Fruit fly (Drosophila melanogaster) whole organism, pupa: ENCODE measurements around the gene CG44008.

Experiments
- CG8159 ChIP-seq: fragments of 200-800 bp; sonication (Bioruptor generic); optimal IDR thresholded peaks from 3 replicates; lab custom pipeline; 2018; ENCODE audit warnings: missing biosample characterization, mild to moderate bottlenecking, missing genetic modification characterization, moderate library complexity
- Snoo ChIP-seq: fragments of 200-800 bp; sonication (Bioruptor generic); optimal IDR thresholded peaks from 3 replicates; lab custom pipeline; 2017; ENCODE audit warnings: missing biosample characterization, mild to moderate bottlenecking, missing genetic modification characterization, inconsistent platforms
- gl ChIP-seq: fragments of 200-800 bp; sonication (Bioruptor generic); optimal IDR thresholded peaks from 2 replicates; lab custom pipeline; 2018; ENCODE audit warnings: missing biosample characterization, mild to moderate bottlenecking, missing genetic modification characterization

DNA sequence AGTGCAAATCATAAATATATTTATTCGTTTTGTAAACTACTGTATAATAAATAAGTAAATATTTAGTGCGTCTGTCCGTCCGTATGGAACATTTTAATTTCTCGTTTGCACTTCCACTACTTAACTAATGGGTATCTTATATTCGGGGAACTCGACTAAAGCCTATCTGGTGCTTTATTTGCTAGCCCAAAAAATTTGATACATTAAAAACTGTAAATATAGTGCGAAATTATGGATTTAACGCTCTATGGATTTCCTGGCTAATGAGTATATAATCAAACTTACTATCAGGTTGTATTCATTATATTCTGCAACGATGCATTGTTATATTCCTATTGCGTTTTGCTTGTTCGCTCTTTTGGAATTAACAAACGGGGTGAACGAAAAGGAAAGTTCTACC is 5.3 kb downstream of the CG44008 start, which contains the start of gene Sfp33A4:
- no peak for TF ChIP-seq CG8159 (tag; lab: Kevin White, UChicago)
- no peak for TF ChIP-seq Snoo
- TF ChIP-seq gl (tag; lab: Kevin White, UChicago), result no peak
